Worm (Caenorhabditis elegans): Measurements from ENCODE around the gene Y41E3.18.

Y41E3.18 gene

ce11 chrIV:15042159-15042936, 23.2 kb downstream of the Y41E3.18 start:
- no peak for TF ChIP-seq ceh-83 (GFP tag; optimal IDR thresholded peaks at IDR 0.05)
- TF ChIP-seq blmp-1 (tag; optimal IDR thresholded peaks at IDR 0.05): no peak
- TF ChIP-seq lin-32 (GFP tag; optimal IDR thresholded peaks at IDR 0.05): no peak

ce11 chrIV:15041124-15041523, 24.4 kb downstream of the Y41E3.18 start:
- TF ChIP-seq unc-39 (tag; optimal IDR thresholded peaks at IDR 0.05) (no peak), elt-1 (tag; optimal IDR thresholded peaks at IDR 0.05; ENCODE audit: borderline replicate concordance, insufficient read depth) (no peak), elt-3 (tag; optimal IDR thresholded peaks at IDR 0.05) (no peak), blmp-1 (tag; optimal IDR thresholded peaks at IDR 0.05) (no peak), snpc-4 (tag; optimal IDR thresholded peaks at IDR 0.05) (no peak), M03D4.4 (tag; optimal IDR thresholded peaks at IDR 0.05) (no peak), tbx-8 (GFP tag; optimal IDR thresholded peaks at IDR 0.05) (no peak), nhr-237 (tag; optimal IDR thresholded peaks at IDR 0.05) (no peak), nhr-2 (tag; optimal IDR thresholded peaks at IDR 0.05) (no peak), sptf-1 (tag; optimal IDR thresholded peaks at IDR 0.05) (no peak), zip-8 (tag; optimal IDR thresholded peaks at IDR 0.05) (no peak), ces-1 (GFP tag; optimal IDR thresholded peaks at IDR 0.05) (no peak), lsy-2 (tag; optimal IDR thresholded peaks at IDR 0.05) (no peak), sem-2 (GFP tag; optimal IDR thresholded peaks at IDR 0.05) (no peak), ztf-11 (tag; optimal IDR thresholded peaks at IDR 0.05) (no peak), unc-62 (GFP tag; optimal IDR thresholded peaks at IDR 0.05) (no peak), unc-120 (tag; optimal IDR thresholded peaks at IDR 0.05; ENCODE audit: poor library complexity, severe bottlenecking) (no peak), drap-1 (GFP tag; optimal IDR thresholded peaks at IDR 0.05) (no peak), bed-3 (GFP tag; optimal IDR thresholded peaks at IDR 0.05) (no peak), hlh-1 (tag; optimal IDR thresholded peaks at IDR 0.05) (no peak)

ce11 chrIV:15039477-15039876, 26.1 kb downstream of the Y41E3.18 start, which contains the start of gene hrpu-1:
Gene hrpu-1, plus strand, starts transcription at chrIV:15039616.
- TF ChIP-seq pha-4 (tag; optimal IDR thresholded peaks at IDR 0.05) (peak; percentile 77), ceh-39 (tag; optimal IDR thresholded peaks at IDR 0.05) (peak; percentile 87), nhr-28 (tag; optimal IDR thresholded peaks at IDR 0.05) (no peak), blmp-1 (tag; optimal IDR thresholded peaks at IDR 0.05) (no peak), hlh-1 (tag; optimal IDR thresholded peaks at IDR 0.05) (no peak), sptf-1 (tag; optimal IDR thresholded peaks at IDR 0.05) (peak; percentile 22), unc-120 (tag; optimal IDR thresholded peaks at IDR 0.05; ENCODE audit: poor library complexity, severe bottlenecking) (no peak), nhr-2 (tag; optimal IDR thresholded peaks at IDR 0.05) (no peak), nhr-237 (tag; optimal IDR thresholded peaks at IDR 0.05) (peak; percentile 63), mab-5 (tag; optimal IDR thresholded peaks at IDR 0.05) (peak; percentile 41), mls-2 (tag; optimal IDR thresholded peaks at IDR 0.05) (no peak), lsy-2 (tag; optimal IDR thresholded peaks at IDR 0.05) (peak; percentile 69), ztf-11 (tag; optimal IDR thresholded peaks at IDR 0.05) (no peak), ces-1 (GFP tag; optimal IDR thresholded peaks at IDR 0.05) (peak; percentile 86), M03D4.4 (tag; optimal IDR thresholded peaks at IDR 0.05) (peak; percentile 31), lin-13 (tag; optimal IDR thresholded peaks at IDR 0.05) (peak; percentile 88), flh-1 (GFP tag; optimal IDR thresholded peaks at IDR 0.05) (no peak), cnd-1 (tag; optimal IDR thresholded peaks at IDR 0.05) (no peak), sem-2 (GFP tag; optimal IDR thresholded peaks at IDR 0.05) (no peak), nhr-12 (tag; optimal IDR thresholded peaks at IDR 0.05) (no peak), elt-3 (tag; optimal IDR thresholded peaks at IDR 0.05) (no peak), elt-1 (tag; optimal IDR thresholded peaks at IDR 0.05; ENCODE audit: borderline replicate concordance, insufficient read depth) (no peak), ceh-83 (GFP tag; optimal IDR thresholded peaks at IDR 0.05) (no peak), mep-1 (tag; optimal IDR thresholded peaks at IDR 0.05) (peak; percentile 62), nhr-76 (tag; optimal IDR thresholded peaks at IDR 0.05) (no peak)

ce11 chrIV:15038821-15039220, 26.7 kb downstream of the Y41E3.18 start:
- TF ChIP-seq blmp-1 (tag; optimal IDR thresholded peaks at IDR 0.05) (no peak), hlh-1 (tag; optimal IDR thresholded peaks at IDR 0.05) (no peak), mab-5 (tag; optimal IDR thresholded peaks at IDR 0.05) (no peak), ceh-83 (GFP tag; optimal IDR thresholded peaks at IDR 0.05) (no peak), lin-32 (GFP tag; optimal IDR thresholded peaks at IDR 0.05) (no peak), mep-1 (tag; optimal IDR thresholded peaks at IDR 0.05) (no peak), unc-62 (GFP tag; optimal IDR thresholded peaks at IDR 0.05) (no peak), ztf-11 (tag; optimal IDR thresholded peaks at IDR 0.05) (no peak), pha-4 (tag; optimal IDR thresholded peaks at IDR 0.05) (no peak), M03D4.4 (tag; optimal IDR thresholded peaks at IDR 0.05) (no peak), ces-1 (GFP tag; optimal IDR thresholded peaks at IDR 0.05) (no peak), nhr-76 (tag; optimal IDR thresholded peaks at IDR 0.05) (no peak), lsy-2 (tag; optimal IDR thresholded peaks at IDR 0.05) (no peak), drap-1 (GFP tag; optimal IDR thresholded peaks at IDR 0.05) (no peak), ceh-39 (tag; optimal IDR thresholded peaks at IDR 0.05) (no peak), elt-1 (tag; optimal IDR thresholded peaks at IDR 0.05; ENCODE audit: borderline replicate concordance, insufficient read depth) (no peak)
